Fruit fly (Drosophila melanogaster) whole organism, embryonic: ENCODE measurements around the gene eEF1alpha2.
A peak's percentile ranks its signal among the peaks of the same experiment; 100 is the strongest.

Experiments used
- CG10321 ChIP-seq: fragments of 200-800 bp; sonication (Bioruptor generic); IDR thresholded peaks from 2 replicates; pipeline ENCODE4 v1.3.6; 2022; ENCODE audit warnings: missing biosample characterization, missing genetic modification characterization
- CG10366 ChIP-seq: fragments of 200-800 bp; sonication (Bioruptor generic); IDR thresholded peaks from 2 replicates; pipeline ENCODE4 v1.3.6; 2022; ENCODE audit warnings: missing biosample characterization, missing genetic modification characterization
- CG10543 ChIP-seq: fragments of 200-800 bp; sonication (Bioruptor generic); optimal IDR thresholded peaks from 3 replicates; lab custom pipeline; 2017; ENCODE audit warnings: missing biosample characterization, mild to moderate bottlenecking, missing genetic modification characterization, moderate library complexity
- CG10959 ChIP-seq: fragments of 200-800 bp; sonication (Bioruptor generic); IDR thresholded peaks from 2 replicates; pipeline ENCODE4 v1.3.6; 2022; ENCODE audit warnings: missing biosample characterization, missing genetic modification characterization
- CG10979 ChIP-seq: fragments of 200-800 bp; sonication (Bioruptor generic); optimal IDR thresholded peaks from 2 replicates; lab custom pipeline; 2018; ENCODE audit warnings: missing biosample characterization, mild to moderate bottlenecking, missing genetic modification characterization, moderate library complexity
- CG11696 ChIP-seq: fragments of 200-800 bp; sonication (Bioruptor generic); IDR thresholded peaks from 2 replicates; pipeline ENCODE4 v1.3.6; 2022; ENCODE audit warnings: missing biosample characterization, missing genetic modification characterization
- CG11723 ChIP-seq: fragments of 200-800 bp; sonication (Bioruptor generic); optimal IDR thresholded peaks from 2 replicates; lab custom pipeline; 2017; ENCODE audit warnings: missing biosample characterization, mild to moderate bottlenecking, missing genetic modification characterization
- CG12219 ChIP-seq: fragments of 200-800 bp; sonication (Bioruptor generic); optimal IDR thresholded peaks from 3 replicates; lab custom pipeline; 2018; ENCODE audit warnings: missing biosample characterization, mild to moderate bottlenecking, missing genetic modification characterization
- CG13624 ChIP-seq: fragments of 200-800 bp; sonication (Bioruptor generic); optimal IDR thresholded peaks from 2 replicates; lab custom pipeline; 2016; ENCODE audit warnings: missing biosample characterization, missing genetic modification characterization
- CG15073 ChIP-seq: fragments of 200-800 bp; sonication (Bioruptor generic); optimal IDR thresholded peaks from 2 replicates; lab custom pipeline; 2016; ENCODE audit warnings: missing biosample characterization, missing genetic modification characterization
- CG15514 ChIP-seq: fragments of 200-800 bp; sonication (Bioruptor generic); optimal IDR thresholded peaks from 3 replicates; lab custom pipeline; 2017; ENCODE audit warnings: missing biosample characterization, missing genetic modification characterization, mild to moderate bottlenecking, moderate library complexity, missing genetic modification reagents
- CG1602 ChIP-seq: fragments of 200-800 bp; sonication (Bioruptor generic); optimal IDR thresholded peaks from 3 replicates; lab custom pipeline; 2016; ENCODE audit warnings: missing biosample characterization, missing genetic modification characterization
- CG17359 ChIP-seq: fragments of 200-800 bp; sonication (Bioruptor generic); optimal IDR thresholded peaks from 3 replicates; lab custom pipeline; 2018; ENCODE audit warnings: missing biosample characterization, mild to moderate bottlenecking, missing genetic modification characterization, moderate library complexity
- CG18011 ChIP-seq: fragments of 200-800 bp; sonication (Bioruptor generic); optimal IDR thresholded peaks from 2 replicates; lab custom pipeline; 2017; ENCODE audit warnings: missing biosample characterization, missing genetic modification characterization, mild to moderate bottlenecking, moderate library complexity, missing genotype
- CG18262 ChIP-seq: fragments of 200-800 bp; optimal IDR thresholded peaks from 3 replicates; lab custom pipeline; 2019; ENCODE audit warnings: missing biosample characterization, mild to moderate bottlenecking, missing genetic modification characterization, moderate library complexity
- CG2202 ChIP-seq: fragments of 200-800 bp; sonication (Bioruptor generic); optimal IDR thresholded peaks from 2 replicates; lab custom pipeline; 2018; ENCODE audit warnings: missing biosample characterization, mild to moderate bottlenecking, missing genetic modification characterization
- CG31441 ChIP-seq: fragments of 200-800 bp; sonication (Bioruptor generic); IDR thresholded peaks from 2 replicates; pipeline ENCODE4 v1.3.6; 2022; ENCODE audit warnings: missing biosample characterization, missing genetic modification characterization
- CG3407 ChIP-seq: fragments of 200-800 bp; sonication (Bioruptor generic); optimal IDR thresholded peaks from 2 replicates; lab custom pipeline; 2018; ENCODE audit warnings: missing biosample characterization, mild to moderate bottlenecking, missing genetic modification characterization
- CG34224 ChIP-seq: fragments of 200-800 bp; sonication (Bioruptor generic); IDR thresholded peaks from 3 replicates; pipeline ENCODE4 v1.3.6; 2022; ENCODE audit warnings: missing biosample characterization, missing genetic modification characterization; ENCODE audit not compliant: partially characterized antibody
- CG3847 ChIP-seq: fragments of 200-800 bp; sonication (Bioruptor generic); IDR thresholded peaks from 2 replicates; pipeline ENCODE4 v1.3.6; 2022; ENCODE audit warnings: missing biosample characterization, missing genetic modification characterization
- CG5245 ChIP-seq: fragments of 200-800 bp; sonication (Bioruptor generic); optimal IDR thresholded peaks from 3 replicates; lab custom pipeline; 2016; ENCODE audit warnings: missing biosample characterization, missing genetic modification characterization
- CG6765 ChIP-seq: fragments of 200-800 bp; sonication (Bioruptor generic); optimal IDR thresholded peaks from 3 replicates; lab custom pipeline; 2017; ENCODE audit warnings: missing biosample characterization, mild to moderate bottlenecking, missing genetic modification characterization
- CG6791 ChIP-seq: fragments of 200-800 bp; sonication (Bioruptor generic); IDR thresholded peaks from 3 replicates; pipeline ENCODE4 v1.3.6; 2022; ENCODE audit warnings: missing biosample characterization, missing genetic modification characterization; ENCODE audit not compliant: partially characterized antibody
- CG7556 ChIP-seq: fragments of 200-800 bp; sonication (Bioruptor generic); optimal IDR thresholded peaks from 2 replicates; lab custom pipeline; 2017; ENCODE audit warnings: missing biosample characterization, mild to moderate bottlenecking, missing genetic modification characterization
- CG7786 ChIP-seq: fragments of 200-800 bp; sonication (Bioruptor generic); optimal IDR thresholded peaks from 2 replicates; lab custom pipeline; 2016; ENCODE audit warnings: missing biosample characterization, missing genetic modification characterization
- CG8089 ChIP-seq: fragments of 200-800 bp; sonication (Bioruptor generic); optimal IDR thresholded peaks from 3 replicates; lab custom pipeline; 2016; ENCODE audit warnings: missing biosample characterization, missing genetic modification characterization
- CG9437 ChIP-seq: fragments of 200-800 bp; sonication (Bioruptor generic); optimal IDR thresholded peaks from 2 replicates; lab custom pipeline; 2018; ENCODE audit warnings: missing biosample characterization, mild to moderate bottlenecking, missing genetic modification characterization
- CG9876 ChIP-seq: fragments of 200-800 bp; sonication (Bioruptor generic); optimal IDR thresholded peaks from 2 replicates; lab custom pipeline; 2016; ENCODE audit warnings: missing biosample characterization, missing genetic modification characterization
- Ets65A ChIP-seq: fragments of 200-800 bp; sonication (Bioruptor generic); peaks from one replicate; lab custom pipeline; 2016; ENCODE audit warnings: missing biosample characterization, missing genetic modification characterization
- GATAe ChIP-seq: fragments of 200-800 bp; sonication (Bioruptor generic); conservative IDR thresholded peaks from 2 replicates; pipeline ENCODE4 v1.3.6; 2022; ENCODE audit warnings: missing biosample characterization, missing genetic modification characterization
- Gug ChIP-seq: fragments of 200-800 bp; sonication (Bioruptor generic); IDR thresholded peaks from 4 replicates; pipeline ENCODE4 v1.3.6; 2022; ENCODE audit warnings: missing biosample characterization, missing genetic modification characterization
- HLHmδ ChIP-seq: fragments of 200-800 bp; sonication (Bioruptor generic); optimal IDR thresholded peaks from 2 replicates; lab custom pipeline; 2018; ENCODE audit warnings: missing biosample characterization, mild to moderate bottlenecking, missing genetic modification characterization, moderate library complexity
- Kr ChIP-seq: fragments of 200-800 bp; sonication (Bioruptor generic); optimal IDR thresholded peaks from 2 replicates; lab custom pipeline; 2017; ENCODE audit warnings: missing biosample characterization, mild to moderate bottlenecking, missing genetic modification characterization
- NFAT ChIP-seq: fragments of 200-800 bp; sonication (Bioruptor generic); IDR thresholded peaks from 2 replicates; pipeline ENCODE4 v1.3.6; 2022; ENCODE audit warnings: missing biosample characterization, missing genetic modification characterization
- Oaz ChIP-seq: fragments of 200-800 bp; sonication (Bioruptor generic); IDR thresholded peaks from 2 replicates; pipeline ENCODE4 v1.3.6; 2022; ENCODE audit warnings: missing biosample characterization, missing genetic modification characterization
- Rx ChIP-seq: fragments of 200-800 bp; sonication (Bioruptor generic); IDR thresholded peaks from 2 replicates; pipeline ENCODE4 v1.3.6; 2022; ENCODE audit warnings: missing biosample characterization, missing genetic modification characterization
- Usf ChIP-seq: fragments of 200-800 bp; sonication (Bioruptor generic); optimal IDR thresholded peaks from 2 replicates; lab custom pipeline; 2017; ENCODE audit warnings: missing genotype, missing biosample characterization, missing genetic modification characterization
- aop ChIP-seq: fragments of 200-800 bp; sonication (Bioruptor generic); IDR thresholded peaks from 2 replicates; pipeline ENCODE4 v1.3.6; 2022; ENCODE audit warnings: missing biosample characterization, missing genetic modification characterization
- chinmo ChIP-seq: fragments of 200-800 bp; sonication (Bioruptor generic); IDR thresholded peaks from 4 replicates; pipeline ENCODE4 v1.3.6; 2022; ENCODE audit warnings: missing biosample characterization, missing genetic modification characterization; ENCODE audit not compliant: partially characterized antibody
- h ChIP-seq: fragments of >200 bp; optimal IDR thresholded peaks from 2 replicates; lab custom pipeline; 2017
- hb ChIP-seq: fragments of 200-800 bp; sonication (Bioruptor generic); IDR thresholded peaks from 3 replicates; pipeline ENCODE4 v1.3.6; 2022; ENCODE audit warnings: missing biosample characterization, missing genetic modification characterization; ENCODE audit not compliant: partially characterized antibody
- luna ChIP-seq: fragments of 200-800 bp; sonication (Bioruptor generic); optimal IDR thresholded peaks from 2 replicates; lab custom pipeline; 2016; ENCODE audit warnings: missing biosample characterization, missing genetic modification characterization
- mam ChIP-seq: fragments of 200-800 bp; sonication (Bioruptor generic); optimal IDR thresholded peaks from 3 replicates; lab custom pipeline; 2016; ENCODE audit warnings: missing biosample characterization, missing genetic modification characterization
- p53 ChIP-seq: fragments of 200-800 bp; sonication (Bioruptor generic); optimal IDR thresholded peaks from 2 replicates; lab custom pipeline; 2016; ENCODE audit warnings: missing biosample characterization, missing genetic modification characterization
- pita ChIP-seq: fragments of 200-800 bp; sonication (Bioruptor generic); optimal IDR thresholded peaks from 2 replicates; lab custom pipeline; 2017; ENCODE audit warnings: missing biosample characterization, mild to moderate bottlenecking, missing genetic modification characterization
- prd ChIP-seq, 3 experiments: fragments of >200 bp in 2 of 3; fragments of 200-800 bp in 1 of 3; sonication (Bioruptor generic) in 1 of 3; optimal IDR thresholded peaks in 2 of 3; IDR thresholded peaks in 1 of 3; 2 replicates in 2 of 3; 3 replicates in 1 of 3; pipeline versions ENCODE4 v1.3.6 to Lab custom; 2017 to 2022; ENCODE audit warnings: missing biosample characterization in 1 of 3, missing genetic modification characterization in 1 of 3
- sens-2 ChIP-seq: fragments of 200-800 bp; sonication (Bioruptor generic); IDR thresholded peaks from 2 replicates; pipeline ENCODE4 v1.3.6; 2022; ENCODE audit warnings: missing biosample characterization, missing genetic modification characterization
- usp ChIP-seq: fragments of >200 bp; optimal IDR thresholded peaks from 2 replicates; lab custom pipeline; 2017; ENCODE audit warnings: missing biosample characterization, missing genetic modification characterization
- vfl ChIP-seq: fragments of 200-800 bp; sonication (Bioruptor generic); optimal IDR thresholded peaks from 2 replicates; lab custom pipeline; 2016; ENCODE audit warnings: missing biosample characterization, missing genetic modification characterization
- wek ChIP-seq: fragments of 200-800 bp; sonication (Bioruptor generic); optimal IDR thresholded peaks from 3 replicates; lab custom pipeline; 2018; ENCODE audit warnings: missing biosample characterization, mild to moderate bottlenecking, missing genetic modification characterization, moderate library complexity
- zfh2 ChIP-seq: fragments of 200-800 bp; sonication (Bioruptor generic); optimal IDR thresholded peaks from 2 replicates; lab custom pipeline; 2016; ENCODE audit warnings: missing biosample characterization, missing genetic modification characterization

eEF1alpha2 gene

DNA sequence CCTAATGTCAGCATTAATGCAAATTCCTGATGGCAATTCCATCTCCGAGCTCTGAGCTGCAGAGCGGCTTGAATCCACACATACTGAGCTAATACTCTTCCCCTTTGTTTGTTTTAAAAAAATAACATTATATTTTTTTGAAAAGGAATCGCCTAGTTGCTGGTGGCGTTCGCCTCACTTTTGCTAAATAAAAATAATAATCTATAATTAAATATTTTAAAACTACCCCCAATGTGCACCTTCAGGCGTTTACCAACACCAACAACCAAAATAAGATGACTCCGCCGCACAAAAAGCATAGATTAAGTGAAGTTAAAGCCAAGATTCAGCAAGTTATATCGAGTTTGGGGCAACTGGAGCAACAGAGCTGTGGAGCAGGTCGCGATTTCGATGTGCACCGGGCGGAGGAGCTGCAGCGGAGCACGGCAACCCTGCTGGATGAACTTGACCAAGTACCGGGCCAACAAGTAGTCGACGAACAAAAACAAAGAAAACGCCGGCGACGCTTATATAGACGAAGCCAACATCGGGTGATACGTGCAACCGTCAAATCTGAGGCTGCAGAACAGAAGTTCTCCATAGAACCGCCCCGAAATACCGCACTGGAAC, 5.9 kb downstream of the eEF1alpha2 start, which contains the start of gene CG1896 (continued):
- TF ChIP-seq CG1602 (GFP tag; lab: Kevin White, UChicago) (peak; percentile 41), CG10321 (GFP tag; lab: Robert Waterston, UW) (no peak), CG13624 (no peak), HLHmδ (no peak), GATAe (GFP tag; lab: Robert Waterston, UW) (no peak), CG2202 (no peak), Ets65A (GFP tag; lab: Kevin White, UChicago) (no peak), Rx (GFP tag; lab: Robert Waterston, UW) (0 out of 2 replicates have a peak, but pooled peaks have one; percentile 25), CG15514 (GFP tag; lab: Kevin White, UChicago) (peak; percentile 48), Oaz (no peak), CG3847 (GFP tag; lab: Robert Waterston, UW) (peak; percentile 34), CG31441 (GFP tag; lab: Robert Waterston, UW) (no peak; the same call in 1 of the 2 replicates), CG9876 (no peak), CG10959 (no peak), NFAT (no peak), prd (optimal IDR thresholded peaks at IDR 0.05; lab: Kevin White, UChicago) (no peak), prd (GFP tag; IDR thresholded peaks at IDR 0.05; lab: Robert Waterston, UW) (peak; percentile 59; the same call in 2 of the 3 replicates), h (no peak), CG10366 (peak; percentile 54), wek (GFP tag; lab: Kevin White, UChicago) (peak; percentile 93), CG7556 (GFP tag; lab: Kevin White, UChicago) (peak; percentile 10), p53 (GFP tag; lab: Kevin White, UChicago) (no peak), Kr (GFP tag; lab: Kevin White, UChicago) (no peak), CG10979 (tag; lab: Kevin White, UChicago) (peak; percentile 21), chinmo (GFP tag; lab: Robert Waterston, UW) (no peak), CG8089 (GFP tag; lab: Kevin White, UChicago) (no peak), CG11696 (GFP tag; lab: Robert Waterston, UW) (no peak), CG18011 (peak; percentile 26), Gug (0 out of 4 replicates have a peak, but pooled peaks have one; percentile 16), hb (GFP tag; lab: Robert Waterston, UW) (no peak), CG5245 (GFP tag; lab: Kevin White, UChicago) (no peak), sens-2 (no peak), CG3407 (GFP tag; lab: Kevin White, UChicago) (peak; percentile 22), usp (GFP tag; lab: Kevin White, UChicago) (no peak), vfl (GFP tag; lab: Kevin White, UChicago) (no peak), CG18262 (tag; lab: Kevin White, UChicago) (peak; percentile 48), CG15073 (no peak), CG6791 (GFP tag; lab: Robert Waterston, UW) (no peak), CG6765 (GFP tag; lab: Kevin White, UChicago) (no peak), CG34224 (peak; percentile 13; the same call in 1 of the 3 replicates), CG12219 (no peak), luna (no peak), CG9437 (GFP tag; lab: Kevin White, UChicago) (peak; percentile 5), aop (GFP tag; lab: Robert Waterston, UW) (no peak), CG7786 (GFP tag; lab: Kevin White, UChicago) (no peak), Usf (GFP tag; lab: Kevin White, UChicago) (no peak), pita (GFP tag; lab: Kevin White, UChicago) (no peak), CG10543 (GFP tag; lab: Kevin White, UChicago) (no peak), CG17359 (tag; lab: Kevin White, UChicago) (peak; percentile 55), CG11723 (GFP tag; lab: Kevin White, UChicago) (no peak), mam (GFP tag; lab: Kevin White, UChicago) (peak; percentile 8), zfh2 (GFP tag; lab: Kevin White, UChicago) (no peak)
